Worm (Caenorhabditis elegans): ENCODE results near the gene tomm-40.

ce11 chrII:9007741-9008140 is 34.4 kb upstream of the tomm-40 start:
- no peak for TF ChIP-seq ztf-23 (GFP tag; IDR thresholded peaks at IDR 0.05)
- no peak for TF ChIP-seq flt-1 (GFP tag; IDR thresholded peaks at IDR 0.05)
- TF ChIP-seq ref-1 (GFP tag; conservative IDR thresholded peaks at IDR 0.05), result no peak
- TF ChIP-seq med-1 (GFP tag; optimal IDR thresholded peaks at IDR 0.05; ENCODE audit: insufficient read depth), result no peak
- TF ChIP-seq cog-1 (tag; optimal IDR thresholded peaks at IDR 0.05), result no peak
- TF ChIP-seq klf-2 (GFP tag; conservative IDR thresholded peaks at IDR 0.05), result no peak
